Fruit fly (Drosophila melanogaster): ENCODE measurements around the gene stai.

Gene stai

DNA sequence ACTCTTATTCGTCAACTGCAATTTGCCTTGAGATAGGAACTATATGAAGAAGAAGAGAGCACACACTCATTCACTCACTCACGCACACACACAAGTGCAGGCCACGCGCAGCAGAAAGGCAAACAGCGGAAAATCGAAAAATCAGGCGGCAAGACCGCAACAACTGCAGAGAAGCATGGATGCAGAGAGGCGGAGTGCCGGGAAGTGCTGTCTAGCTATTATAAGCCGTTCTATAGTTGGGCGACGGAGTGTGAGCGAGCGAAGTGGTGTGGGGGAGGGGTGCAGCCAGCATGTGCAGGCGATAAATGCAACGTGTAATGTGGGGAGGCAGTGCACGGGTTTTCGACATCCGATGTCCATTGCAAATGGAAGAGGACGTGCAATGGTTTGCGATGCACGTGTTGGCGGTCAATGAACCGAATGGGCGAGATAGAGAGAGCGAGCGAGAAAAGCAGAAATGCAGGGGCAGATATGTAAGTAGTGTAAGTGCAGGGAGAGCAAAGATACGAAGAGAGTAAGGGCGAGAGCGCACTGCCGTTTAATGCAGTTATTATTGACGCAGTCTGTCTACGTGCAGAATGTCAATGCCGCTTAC, 21.3 kb upstream of the stai start (continued):
- TF ChIP-seq CG7786 (GFP tag; optimal IDR thresholded peaks at IDR 0.05): no peak
- TF ChIP-seq Nf-YB (GFP tag; optimal IDR thresholded peaks at IDR 0.05): peak; percentile 31
- TF ChIP-seq danr (GFP tag; IDR thresholded peaks at IDR 0.05): no peak
- TF ChIP-seq bigmax (GFP tag; optimal IDR thresholded peaks at IDR 0.05): no peak
- TF ChIP-seq Gsc (GFP tag; IDR thresholded peaks at IDR 0.05): no peak
- TF ChIP-seq CG2120 (GFP tag; optimal IDR thresholded peaks at IDR 0.05): no peak
- TF ChIP-seq HHEX (GFP tag; optimal IDR thresholded peaks at IDR 0.05): no peak
- no peak for TF ChIP-seq bowl (GFP tag; IDR thresholded peaks at IDR 0.05)
- no peak for TF ChIP-seq CG6254 (GFP tag; optimal IDR thresholded peaks at IDR 0.05)
- no peak for TF ChIP-seq sens-2 (GFP tag; IDR thresholded peaks at IDR 0.05)
- TF ChIP-seq cas (GFP tag; IDR thresholded peaks at IDR 0.05): no peak
- TF ChIP-seq Myb (GFP tag; optimal IDR thresholded peaks at IDR 0.05): no peak
- TF ChIP-seq CG4854 (GFP tag; optimal IDR thresholded peaks at IDR 0.05): no peak
- 0 out of 3 replicates have a peak, but pooled peaks have one; percentile 28 for TF ChIP-seq CG16813 (GFP tag; IDR thresholded peaks at IDR 0.05; ENCODE audit: partially characterized antibody)
- no peak for TF ChIP-seq cato (GFP tag; optimal IDR thresholded peaks at IDR 0.05; ENCODE audit: borderline replicate concordance)
- TF ChIP-seq CG18619 (GFP tag; optimal IDR thresholded peaks at IDR 0.05): no peak
- TF ChIP-seq Sry-δ (GFP tag; optimal IDR thresholded peaks at IDR 0.05): no peak
- 0 out of 2 replicates have a peak, but pooled peaks have one; percentile 23 for TF ChIP-seq sna (GFP tag; IDR thresholded peaks at IDR 0.05; ENCODE audit: partially characterized antibody)
- TF ChIP-seq D19B (GFP tag; optimal IDR thresholded peaks at IDR 0.05): no peak
- TF ChIP-seq CG8290 (GFP tag; optimal IDR thresholded peaks at IDR 0.05): no peak
- TF ChIP-seq CG8290 (tag; optimal IDR thresholded peaks at IDR 0.05): no peak
- no peak for TF ChIP-seq Adf1 (GFP tag; IDR thresholded peaks at IDR 0.05)
- no peak for TF ChIP-seq CG30403 (GFP tag; optimal IDR thresholded peaks at IDR 0.05)
- no peak for TF ChIP-seq luna (GFP tag; optimal IDR thresholded peaks at IDR 0.05)
- no peak for TF ChIP-seq sug (tag; optimal IDR thresholded peaks at IDR 0.05)
- no peak for TF ChIP-seq Atf-2 (GFP tag; optimal IDR thresholded peaks at IDR 0.05)
- no peak for TF ChIP-seq CG12769 (tag; optimal IDR thresholded peaks at IDR 0.05)
- TF ChIP-seq fd64A (GFP tag; optimal IDR thresholded peaks at IDR 0.05): peak; percentile 38
- TF ChIP-seq CrebB (tag; optimal IDR thresholded peaks at IDR 0.05): no peak
- TF ChIP-seq CG13424 (tag; optimal IDR thresholded peaks at IDR 0.05): no peak
- TF ChIP-seq MTF-1 (GFP tag; optimal IDR thresholded peaks at IDR 0.05; ENCODE audit: borderline replicate concordance): no peak
- TF ChIP-seq CG13894 (tag; optimal IDR thresholded peaks at IDR 0.05): no peak
- TF ChIP-seq CG8281 (tag; optimal IDR thresholded peaks at IDR 0.05): no peak
- no peak for TF ChIP-seq repo (GFP tag; optimal IDR thresholded peaks at IDR 0.05)
- TF ChIP-seq CG12236 (GFP tag; optimal IDR thresholded peaks at IDR 0.05): no peak
- no peak for TF ChIP-seq Vsx1 (GFP tag; optimal IDR thresholded peaks at IDR 0.05)
- no peak for TF ChIP-seq Optix (GFP tag; IDR thresholded peaks at IDR 0.05)
- TF ChIP-seq Lpt (GFP tag; optimal IDR thresholded peaks at IDR 0.05): peak; percentile 92
- TF ChIP-seq CG11456 (GFP tag; IDR thresholded peaks at IDR 0.05): no peak
- 0 out of 2 replicates have a peak, but pooled peaks have one; percentile 20 for TF ChIP-seq amos (GFP tag; IDR thresholded peaks at IDR 0.05; ENCODE audit: partially characterized antibody)
- no peak for TF ChIP-seq CG10565 (GFP tag; optimal IDR thresholded peaks at IDR 0.05)
- TF ChIP-seq sd (tag; optimal IDR thresholded peaks at IDR 0.05): no peak
- TF ChIP-seq wdn (GFP tag; IDR thresholded peaks at IDR 0.05): no peak
- TF ChIP-seq grn (GFP tag; optimal IDR thresholded peaks at IDR 0.05): no peak
- TF ChIP-seq tx (GFP tag; optimal IDR thresholded peaks at IDR 0.05): no peak
- TF ChIP-seq gem (tag; optimal IDR thresholded peaks at IDR 0.05): no peak
- TF ChIP-seq schlank (tag; optimal IDR thresholded peaks at IDR 0.05): no peak
- peak; percentile 73 for TF ChIP-seq Elba2 (GFP tag; optimal IDR thresholded peaks at IDR 0.05)
- TF ChIP-seq CG32772 (GFP tag; IDR thresholded peaks at IDR 0.05): no peak
- no peak for TF ChIP-seq zfh2 (GFP tag; optimal IDR thresholded peaks at IDR 0.05)
- peak; percentile 28 for TF ChIP-seq Jarid2 (GFP tag; optimal IDR thresholded peaks at IDR 0.05)

All from whole organism, embryonic.